Fruit fly (Drosophila melanogaster): ENCODE results near the gene Sry-beta.

The Sry-beta gene

DNA sequence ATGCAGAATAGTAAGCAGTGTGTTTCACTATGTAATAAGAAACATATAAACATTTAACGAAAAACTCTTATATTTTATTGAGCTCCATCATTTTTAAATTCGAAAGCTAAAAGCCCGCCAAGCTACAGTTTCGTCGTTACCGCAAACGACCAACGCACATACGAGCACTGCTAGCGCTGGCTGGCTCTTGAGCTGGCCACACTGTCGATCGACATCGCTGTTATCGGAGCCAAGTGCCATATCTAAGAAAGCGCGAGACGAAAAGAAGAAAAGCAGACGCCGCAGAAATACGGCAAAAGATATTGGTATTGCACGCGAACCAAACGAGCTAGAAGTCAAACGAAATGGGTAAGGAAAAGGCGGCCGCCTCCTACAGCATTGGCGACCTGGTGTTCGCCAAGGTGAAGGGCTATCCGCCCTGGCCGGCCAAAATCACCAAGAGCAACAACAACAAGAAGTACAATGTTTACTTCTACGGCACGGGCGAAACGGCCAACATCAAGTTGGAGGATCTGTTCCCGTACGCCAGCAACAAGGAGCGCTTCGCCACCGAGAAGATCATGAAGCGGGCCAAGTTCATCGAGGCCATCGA, 13.0 kb downstream of the Sry-beta start, which contains the start of gene Jasper (continued):
- no peak for TF ChIP-seq dimm (GFP tag; IDR thresholded peaks at IDR 0.05)
- no peak for TF ChIP-seq CG5245 (GFP tag; optimal IDR thresholded peaks at IDR 0.05)
- peak; percentile 42; the same call in 1 of the 3 replicates for TF ChIP-seq row (GFP tag; IDR thresholded peaks at IDR 0.05)
- no peak for TF ChIP-seq HHEX (GFP tag; optimal IDR thresholded peaks at IDR 0.05)
- no peak for TF ChIP-seq repo (GFP tag; optimal IDR thresholded peaks at IDR 0.05)
- no peak for TF ChIP-seq crc (GFP tag; optimal IDR thresholded peaks at IDR 0.05)
- no peak for TF ChIP-seq esg (GFP tag; conservative IDR thresholded peaks at IDR 0.05)
- peak; percentile 9; the same call in 1 of the 2 replicates for TF ChIP-seq Scr (GFP tag; IDR thresholded peaks at IDR 0.05; ENCODE audit: partially characterized antibody)
- TF ChIP-seq CG3838 (GFP tag; optimal IDR thresholded peaks at IDR 0.05) = no peak
- TF ChIP-seq Chrac-16 (GFP tag; optimal IDR thresholded peaks at IDR 0.05) = no peak
- no peak for TF ChIP-seq CG10209 (GFP tag; optimal IDR thresholded peaks at IDR 0.05)
- TF ChIP-seq sr (GFP tag; IDR thresholded peaks at IDR 0.05) = no peak
- TF ChIP-seq CG15073 (GFP tag; optimal IDR thresholded peaks at IDR 0.05) = no peak
- TF ChIP-seq Xbp1 (GFP tag; optimal IDR thresholded peaks at IDR 0.05) = no peak
- no peak for TF ChIP-seq fu2 (GFP tag; optimal IDR thresholded peaks at IDR 0.05)
- TF ChIP-seq Aef1 (GFP tag; IDR thresholded peaks at IDR 0.05) = no peak
- peak; percentile 39 for TF ChIP-seq Mad (GFP tag; optimal IDR thresholded peaks at IDR 0.05)
- TF ChIP-seq sob (GFP tag; IDR thresholded peaks at IDR 0.05) = peak; percentile 17; the same call in 1 of the 2 replicates
- no peak for TF ChIP-seq CG10979 (tag; optimal IDR thresholded peaks at IDR 0.05)
- peak; percentile 27; the same call in 1 of the 2 replicates for TF ChIP-seq slbo (GFP tag; IDR thresholded peaks at IDR 0.05)
- no peak for TF ChIP-seq zfh1 (GFP tag; IDR thresholded peaks at IDR 0.05)
- TF ChIP-seq aop (GFP tag; IDR thresholded peaks at IDR 0.05) = no peak
- no peak for TF ChIP-seq sens-2 (GFP tag; IDR thresholded peaks at IDR 0.05)
- TF ChIP-seq Atf-2 (GFP tag; optimal IDR thresholded peaks at IDR 0.05) = no peak
- TF ChIP-seq Ets65A (GFP tag) = no peak
- no peak for TF ChIP-seq tgo (GFP tag; IDR thresholded peaks at IDR 0.05)
- no peak for TF ChIP-seq inv (GFP tag; IDR thresholded peaks at IDR 0.05; ENCODE audit: partially characterized antibody)
- TF ChIP-seq kay (GFP tag; optimal IDR thresholded peaks at IDR 0.05) = no peak
- peak; percentile 60 for TF ChIP-seq CG10267 (tag; optimal IDR thresholded peaks at IDR 0.05)
- TF ChIP-seq CG7963 (GFP tag; IDR thresholded peaks at IDR 0.05; ENCODE audit: partially characterized antibody) = no peak
- TF ChIP-seq CG33557 (GFP tag; optimal IDR thresholded peaks at IDR 0.05) = no peak
- TF ChIP-seq CG13287 (GFP tag; IDR thresholded peaks at IDR 0.05; ENCODE audit: partially characterized antibody) = peak; percentile 50; the same call in 1 of the 2 replicates
- no peak for TF ChIP-seq CG17328 (GFP tag; IDR thresholded peaks at IDR 0.05)
- no peak for TF ChIP-seq Bteb2 (GFP tag; optimal IDR thresholded peaks at IDR 0.05)
- no peak for TF ChIP-seq pum (GFP tag; optimal IDR thresholded peaks at IDR 0.05)
- no peak for TF ChIP-seq MTF-1 (GFP tag; optimal IDR thresholded peaks at IDR 0.05; ENCODE audit: borderline replicate concordance)
- peak; percentile 15 for TF ChIP-seq CTCF (GFP tag; optimal IDR thresholded peaks at IDR 0.05)
- no peak for TF ChIP-seq Atf3 (GFP tag; optimal IDR thresholded peaks at IDR 0.05)
- TF ChIP-seq CG1647 (GFP tag; optimal IDR thresholded peaks at IDR 0.05) = peak; percentile 24
- no peak for TF ChIP-seq az2 (GFP tag; optimal IDR thresholded peaks at IDR 0.05)
- TF ChIP-seq crol (GFP tag; IDR thresholded peaks at IDR 0.05) = no peak
- TF ChIP-seq D (optimal IDR thresholded peaks at IDR 0.05) = no peak
- TF ChIP-seq D (GFP tag; optimal IDR thresholded peaks at IDR 0.05) = no peak
- no peak for TF ChIP-seq CG15011 (GFP tag; optimal IDR thresholded peaks at IDR 0.05)
- TF ChIP-seq CoRest (tag; optimal IDR thresholded peaks at IDR 0.05) = peak; percentile 61
- TF ChIP-seq maf-S (GFP tag; optimal IDR thresholded peaks at IDR 0.05) = no peak
- no peak for TF ChIP-seq ken (GFP tag; IDR thresholded peaks at IDR 0.05)
- TF ChIP-seq CG12155 (GFP tag; optimal IDR thresholded peaks at IDR 0.05) = peak; percentile 8
- TF ChIP-seq CG15479 (GFP tag; optimal IDR thresholded peaks at IDR 0.05) = no peak
- no peak for TF ChIP-seq odd (GFP tag; optimal IDR thresholded peaks at IDR 0.05)
- TF ChIP-seq bbx (GFP tag; IDR thresholded peaks at IDR 0.05; ENCODE audit: partially characterized antibody) = peak; percentile 52; the same call in 1 of the 2 replicates
- no peak for TF ChIP-seq D19A (tag; optimal IDR thresholded peaks at IDR 0.05)

Data from whole organism, embryonic.